Worm (Caenorhabditis elegans): ENCODE measurements around the gene nhr-57.

ce11 chrV:4101567-4101966 lies 30.1 kb upstream of the nhr-57 start, which contains the start of gene srj-40:
- no peak for TF ChIP-seq ztf-29 (GFP tag; IDR thresholded peaks at IDR 0.05)
- no peak for TF ChIP-seq T22C8.4 (GFP tag; IDR thresholded peaks at IDR 0.05)
- TF ChIP-seq tab-1 (GFP tag; IDR thresholded peaks at IDR 0.05) = no peak
- TF ChIP-seq ztf-23 (GFP tag; IDR thresholded peaks at IDR 0.05) = no peak
- no peak for TF ChIP-seq cog-1 (tag; optimal IDR thresholded peaks at IDR 0.05)
- TF ChIP-seq flt-1 (GFP tag; IDR thresholded peaks at IDR 0.05) = no peak
- TF ChIP-seq med-1 (GFP tag; optimal IDR thresholded peaks at IDR 0.05; ENCODE audit: insufficient read depth) = no peak

Data from whole organism, midembryonic.